Fruit fly (Drosophila melanogaster): ENCODE data around the gene Rcd-1.

The Rcd-1 gene

DNA sequence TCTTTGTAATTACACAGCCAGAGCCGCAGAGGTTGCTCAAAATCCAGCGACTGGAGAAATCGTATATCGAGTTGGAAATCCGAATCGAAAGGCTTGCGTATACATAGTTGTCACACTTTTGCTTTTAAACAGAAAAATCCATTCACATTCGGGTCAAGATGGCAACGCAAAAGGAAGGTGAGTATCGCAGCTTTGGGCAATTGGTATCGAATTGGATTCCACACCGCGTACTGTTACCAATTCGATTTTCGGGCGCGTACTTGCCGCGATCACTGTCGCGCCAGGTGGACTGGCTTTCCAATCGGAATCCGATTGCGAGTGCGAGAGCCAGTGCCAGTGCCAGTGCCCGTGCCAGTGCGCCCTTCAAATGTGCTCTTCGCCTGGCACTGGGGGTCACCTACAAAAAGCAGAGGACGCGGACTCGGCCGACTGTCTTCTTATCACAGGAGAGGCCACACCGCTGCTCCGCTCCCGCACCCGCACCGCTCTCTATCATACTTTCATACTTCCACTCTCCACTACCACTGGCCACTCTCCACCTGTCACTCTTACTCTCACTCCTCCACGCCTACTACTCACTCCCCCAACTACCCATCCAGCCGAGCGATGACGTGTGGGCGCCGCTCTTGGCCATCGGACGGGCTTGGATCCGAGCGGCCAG lies 29.0 kb downstream of the Rcd-1 start (continued):
- peak; percentile 68 for TF ChIP-seq Blimp-1 (GFP tag; optimal IDR thresholded peaks at IDR 0.05)
- no peak for TF ChIP-seq sisA (GFP tag; IDR thresholded peaks at IDR 0.05)
- no peak for TF ChIP-seq yki (optimal IDR thresholded peaks at IDR 0.05)
- peak; percentile 92 for TF ChIP-seq Elba2 (GFP tag; optimal IDR thresholded peaks at IDR 0.05)
- TF ChIP-seq insv (GFP tag; optimal IDR thresholded peaks at IDR 0.05), result peak in 1 of 2 experiments; percentile 84
- TF ChIP-seq CG2120 (GFP tag; optimal IDR thresholded peaks at IDR 0.05), result no peak
- peak; percentile 77 for TF ChIP-seq crol (GFP tag; IDR thresholded peaks at IDR 0.05)
- TF ChIP-seq dan (GFP tag; IDR thresholded peaks at IDR 0.05), result no peak
- TF ChIP-seq Trl (optimal IDR thresholded peaks at IDR 0.05), result peak; percentile 46 to 50
- no peak for TF ChIP-seq Trl (GFP tag; optimal IDR thresholded peaks at IDR 0.05)
- TF ChIP-seq sens (GFP tag), result peak; percentile 37
- no peak for TF ChIP-seq CG14050 (GFP tag; IDR thresholded peaks at IDR 0.05)
- peak; percentile 50 for TF ChIP-seq cwo (GFP tag; optimal IDR thresholded peaks at IDR 0.05)
- peak; percentile 80 for TF ChIP-seq CG8388 (GFP tag; optimal IDR thresholded peaks at IDR 0.05)
- TF ChIP-seq ERR (GFP tag; optimal IDR thresholded peaks at IDR 0.05), result peak; percentile 83

DNA sequence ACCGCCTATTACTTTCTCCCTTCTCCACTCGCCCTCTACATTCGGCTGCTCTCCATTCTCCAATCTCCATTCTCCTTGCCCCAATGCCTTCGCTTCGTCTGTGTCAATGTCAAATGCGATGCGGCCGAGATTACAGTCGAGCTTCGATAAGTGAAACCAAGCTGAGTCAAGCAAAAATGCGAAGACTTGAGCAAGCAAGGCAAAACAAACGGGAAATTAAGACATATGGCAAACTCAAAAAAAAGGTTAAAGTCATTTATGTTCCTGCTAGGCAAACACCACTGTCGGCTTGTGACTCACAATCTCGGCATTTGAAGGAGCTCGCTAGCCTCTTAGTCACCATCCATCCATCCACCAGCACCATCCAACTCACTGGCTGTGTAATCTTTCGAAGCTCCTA lies 29.8 kb downstream of the Rcd-1 start:
- no peak for TF ChIP-seq CG10147 (GFP tag; optimal IDR thresholded peaks at IDR 0.05)
- TF ChIP-seq sens-2 (GFP tag; IDR thresholded peaks at IDR 0.05), result peak; percentile 92
- peak; percentile 32; the same call in 1 of the 2 replicates for TF ChIP-seq CkIIα-i1 (GFP tag; IDR thresholded peaks at IDR 0.05)
- peak in 1 of 2 experiments; percentile 55 for TF ChIP-seq eve (GFP tag; optimal IDR thresholded peaks at IDR 0.05)
- no peak for TF ChIP-seq fru (optimal IDR thresholded peaks at IDR 0.05)
- TF ChIP-seq CG4730 (GFP tag; IDR thresholded peaks at IDR 0.05), result peak; percentile 90
- no peak for TF ChIP-seq Hr39 (optimal IDR thresholded peaks at IDR 0.05)
- peak; percentile 86 for TF ChIP-seq tap (tag; optimal IDR thresholded peaks at IDR 0.05)
- peak; percentile 98 for TF ChIP-seq az2 (GFP tag; optimal IDR thresholded peaks at IDR 0.05)
- no peak for TF ChIP-seq Dfd (GFP tag; optimal IDR thresholded peaks at IDR 0.05)
- peak; percentile 85 for TF ChIP-seq Fer2 (tag; optimal IDR thresholded peaks at IDR 0.05)
- peak; percentile 78 for TF ChIP-seq emc (GFP tag; optimal IDR thresholded peaks at IDR 0.05)
- TF ChIP-seq CG8089 (GFP tag; optimal IDR thresholded peaks at IDR 0.05), result peak; percentile 96
- TF ChIP-seq CG16779 (GFP tag; IDR thresholded peaks at IDR 0.05), result peak; percentile 90
- TF ChIP-seq dysf (GFP tag; IDR thresholded peaks at IDR 0.05), result peak; percentile 95
- peak; percentile 95 for TF ChIP-seq Sox102F (GFP tag; optimal IDR thresholded peaks at IDR 0.05)
- TF ChIP-seq CG6272 (GFP tag; IDR thresholded peaks at IDR 0.05), result peak; percentile 88
- peak; percentile 39 for TF ChIP-seq Dref (GFP tag; IDR thresholded peaks at IDR 0.05)
- TF ChIP-seq CG12104 (GFP tag; optimal IDR thresholded peaks at IDR 0.05), result peak; percentile 89
- TF ChIP-seq phol (tag; optimal IDR thresholded peaks at IDR 0.05), result peak; percentile 91
- peak; percentile 94 for TF ChIP-seq fd3F (GFP tag; optimal IDR thresholded peaks at IDR 0.05)
- peak; percentile 91 for TF ChIP-seq Rx (GFP tag; IDR thresholded peaks at IDR 0.05)
- TF ChIP-seq crc (GFP tag; optimal IDR thresholded peaks at IDR 0.05), result peak; percentile 97
- peak; percentile 90 for TF ChIP-seq Ptx1 (GFP tag; IDR thresholded peaks at IDR 0.05)
- TF ChIP-seq tin (GFP tag; optimal IDR thresholded peaks at IDR 0.05), result peak; percentile 97
- peak; percentile 97 for TF ChIP-seq NC2α (GFP tag; optimal IDR thresholded peaks at IDR 0.05)
- TF ChIP-seq CG1024 (GFP tag; IDR thresholded peaks at IDR 0.05), result peak; percentile 88
- peak; percentile 98 for TF ChIP-seq chm (GFP tag; IDR thresholded peaks at IDR 0.05)
- TF ChIP-seq tgo (GFP tag; IDR thresholded peaks at IDR 0.05), result peak; percentile 92
- TF ChIP-seq CG10366 (GFP tag; IDR thresholded peaks at IDR 0.05), result peak; percentile 97
- no peak for TF ChIP-seq pita (GFP tag; optimal IDR thresholded peaks at IDR 0.05)
- TF ChIP-seq CG34376 (GFP tag; optimal IDR thresholded peaks at IDR 0.05), result peak; percentile 93
- no peak for TF ChIP-seq mld (GFP tag; IDR thresholded peaks at IDR 0.05; ENCODE audit: partially characterized antibody)
- peak; percentile 88 for TF ChIP-seq stc (GFP tag; IDR thresholded peaks at IDR 0.05)
- TF ChIP-seq CG15514 (GFP tag; optimal IDR thresholded peaks at IDR 0.05), result peak; percentile 81
- TF ChIP-seq CG33557 (GFP tag; optimal IDR thresholded peaks at IDR 0.05), result peak; percentile 98
- no peak for TF ChIP-seq hkb (optimal IDR thresholded peaks at IDR 0.05)
- TF ChIP-seq hkb (GFP tag; IDR thresholded peaks at IDR 0.05), result peak; percentile 92

All from whole organism, embryonic.